Fruit fly (Drosophila melanogaster) whole organism, embryonic: Measurements from ENCODE around the gene foi.
A peak's percentile ranks its signal among the peaks of the same experiment; 100 is the strongest.

ENCODE experiments used
- Awh ChIP-seq: fragments of 200-800 bp; sonication (Bioruptor generic); IDR thresholded peaks from 2 replicates; pipeline ENCODE4, ENCODE4 v1.3.6; 2022; ENCODE audit warnings: missing biosample characterization, missing genetic modification characterization
- BEAF-32 ChIP-seq: fragments of 200-800 bp; sonication (Bioruptor generic); optimal IDR thresholded peaks from 3 replicates; lab custom pipeline; 2017; ENCODE audit warnings: missing biosample characterization, missing genetic modification characterization, mild to moderate bottlenecking, moderate library complexity, missing genetic modification reagents
- Bteb2 ChIP-seq: fragments of 200-800 bp; sonication (Bioruptor generic); optimal IDR thresholded peaks from 2 replicates; lab custom pipeline; 2016; ENCODE audit warnings: missing biosample characterization, missing genetic modification characterization
- CG10321 ChIP-seq: fragments of 200-800 bp; sonication (Bioruptor generic); IDR thresholded peaks from 2 replicates; pipeline ENCODE4 v1.3.6; 2022; ENCODE audit warnings: missing biosample characterization, missing genetic modification characterization
- CG10431 ChIP-seq: fragments of 200-800 bp; sonication (Bioruptor generic); optimal IDR thresholded peaks from 3 replicates; lab custom pipeline; 2018; ENCODE audit warnings: missing biosample characterization, mild to moderate bottlenecking, missing genetic modification characterization
- CG11093 ChIP-seq: fragments of 200-800 bp; sonication (Bioruptor generic); IDR thresholded peaks from 3 replicates; pipeline ENCODE4 v1.3.6; 2022; ENCODE audit warnings: missing biosample characterization, missing genetic modification characterization
- CG11560 ChIP-seq: fragments of 200-800 bp; sonication (Bioruptor generic); IDR thresholded peaks from 3 replicates; pipeline ENCODE4 v1.3.6; 2022; ENCODE audit warnings: missing biosample characterization, missing genetic modification characterization
- CG12942 ChIP-seq: fragments of 200-800 bp; sonication (Bioruptor generic); optimal IDR thresholded peaks from 3 replicates; lab custom pipeline; 2016; ENCODE audit warnings: missing biosample characterization, missing genetic modification characterization
- CG13296 ChIP-seq: fragments of 200-800 bp; sonication (Bioruptor generic); optimal IDR thresholded peaks from 3 replicates; lab custom pipeline; 2018; ENCODE audit warnings: missing biosample characterization, mild to moderate bottlenecking, missing genetic modification characterization
- CG1602 ChIP-seq: fragments of 200-800 bp; sonication (Bioruptor generic); optimal IDR thresholded peaks from 3 replicates; lab custom pipeline; 2016; ENCODE audit warnings: missing biosample characterization, missing genetic modification characterization
- CG1603 ChIP-seq: fragments of 200-800 bp; sonication (Bioruptor generic); optimal IDR thresholded peaks from 2 replicates; lab custom pipeline; 2019; ENCODE audit warnings: missing biosample characterization, mild to moderate bottlenecking, missing genetic modification characterization, moderate library complexity
- CG17186 ChIP-seq: fragments of 200-800 bp; sonication (Bioruptor generic); optimal IDR thresholded peaks from 3 replicates; lab custom pipeline; 2017; ENCODE audit warnings: missing biosample characterization, missing genetic modification reagents, missing genetic modification characterization
- CG2712 ChIP-seq: fragments of 200-800 bp; optimal IDR thresholded peaks from 3 replicates; lab custom pipeline; 2019; ENCODE audit warnings: missing biosample characterization, mild to moderate bottlenecking, missing genetic modification characterization, moderate library complexity
- CG30431 ChIP-seq: fragments of 200-800 bp; sonication (Bioruptor generic); optimal IDR thresholded peaks from 2 replicates; lab custom pipeline; 2017; ENCODE audit warnings: missing biosample characterization, missing genetic modification characterization
- CG31441 ChIP-seq: fragments of 200-800 bp; sonication (Bioruptor generic); IDR thresholded peaks from 2 replicates; pipeline ENCODE4 v1.3.6; 2022; ENCODE audit warnings: missing biosample characterization, missing genetic modification characterization
- CG33557 ChIP-seq: fragments of 200-800 bp; sonication (Bioruptor generic); optimal IDR thresholded peaks from 2 replicates; lab custom pipeline; 2019; ENCODE audit warnings: missing biosample characterization, mild to moderate bottlenecking, missing genetic modification characterization, moderate library complexity
- CG3726 ChIP-seq: fragments of 200-800 bp; sonication (Bioruptor generic); IDR thresholded peaks from 3 replicates; pipeline ENCODE4, ENCODE4 v1.3.6; 2022; ENCODE audit warnings: missing biosample characterization, missing genetic modification characterization
- CG6765 ChIP-seq: fragments of 200-800 bp; sonication (Bioruptor generic); optimal IDR thresholded peaks from 3 replicates; lab custom pipeline; 2017; ENCODE audit warnings: missing biosample characterization, mild to moderate bottlenecking, missing genetic modification characterization
- CG6854 ChIP-seq: fragments of 200-800 bp; sonication (Bioruptor generic); optimal IDR thresholded peaks from 3 replicates; lab custom pipeline; 2017; ENCODE audit warnings: missing biosample characterization, mild to moderate bottlenecking, missing genetic modification characterization
- CG7745 ChIP-seq: fragments of 200-800 bp; sonication (Bioruptor generic); optimal IDR thresholded peaks from 2 replicates; lab custom pipeline; 2018; ENCODE audit warnings: missing biosample characterization, mild to moderate bottlenecking, missing genetic modification characterization, moderate library complexity
- CG7928 ChIP-seq: fragments of 200-800 bp; sonication (Bioruptor generic); optimal IDR thresholded peaks from 2 replicates; lab custom pipeline; 2017; ENCODE audit warnings: missing biosample characterization, mild to moderate bottlenecking, missing genetic modification characterization
- CG9609 ChIP-seq: fragments of 200-800 bp; sonication (Bioruptor generic); optimal IDR thresholded peaks from 3 replicates; lab custom pipeline; 2016; ENCODE audit warnings: missing biosample characterization, missing genetic modification characterization
- CG9932 ChIP-seq: fragments of 200-800 bp; sonication (Bioruptor generic); IDR thresholded peaks from 2 replicates; pipeline ENCODE4 v1.3.6; 2022; ENCODE audit warnings: missing biosample characterization, missing genetic modification characterization
- Dad ChIP-seq: fragments of 200-800 bp; sonication (Bioruptor generic); optimal IDR thresholded peaks from 3 replicates; lab custom pipeline; 2016; ENCODE audit warnings: missing biosample characterization, missing genetic modification characterization
- Dp ChIP-seq: fragments of 200-800 bp; sonication (Bioruptor generic); optimal IDR thresholded peaks from 2 replicates; lab custom pipeline; 2018; ENCODE audit warnings: missing biosample characterization, mild to moderate bottlenecking, missing genetic modification characterization, moderate library complexity
- Fer1 ChIP-seq: fragments of 200-800 bp; sonication (Bioruptor generic); optimal IDR thresholded peaks from 2 replicates; lab custom pipeline; 2017; ENCODE audit warnings: missing biosample characterization, mild to moderate bottlenecking, missing genetic modification characterization
- Hr39 ChIP-seq: fragments of >200 bp; optimal IDR thresholded peaks from 2 replicates; lab custom pipeline; 2017
- Hr51 ChIP-seq, 2 experiments: fragments of 200-800 bp; sonication (Bioruptor generic); optimal IDR thresholded peaks; 2 replicates in 1 of 2; 3 replicates in 1 of 2; lab custom pipeline; 2016 to 2018; ENCODE audit warnings: missing biosample characterization in 2 of 2, missing genetic modification characterization in 2 of 2, mild to moderate bottlenecking in 1 of 2, moderate library complexity in 1 of 2
- Jarid2 ChIP-seq: fragments of 200-800 bp; sonication (Bioruptor generic); optimal IDR thresholded peaks from 3 replicates; lab custom pipeline; 2017; ENCODE audit warnings: mild to moderate bottlenecking, missing biosample characterization, missing genetic modification reagents, missing genetic modification characterization
- Lhr ChIP-seq: fragments of 200-800 bp; sonication (Bioruptor generic); optimal IDR thresholded peaks from 3 replicates; lab custom pipeline; 2017; ENCODE audit warnings: mild to moderate bottlenecking, missing biosample characterization, missing genetic modification reagents, missing genetic modification characterization
- Mes4 ChIP-seq: fragments of 200-800 bp; sonication (Bioruptor generic); optimal IDR thresholded peaks from 2 replicates; lab custom pipeline; 2016; ENCODE audit warnings: missing biosample characterization, missing genetic modification characterization
- Nf-YC ChIP-seq: fragments of 200-800 bp; optimal IDR thresholded peaks from 3 replicates; lab custom pipeline; 2019; ENCODE audit warnings: missing biosample characterization, mild to moderate bottlenecking, missing genetic modification characterization, moderate library complexity
- Sry-β ChIP-seq: fragments of 200-800 bp; sonication (Bioruptor generic); optimal IDR thresholded peaks from 2 replicates; lab custom pipeline; 2018; ENCODE audit warnings: missing biosample characterization, mild to moderate bottlenecking, missing genetic modification characterization, moderate library complexity
- Taf1 ChIP-seq: fragments of 200-800 bp; sonication (Bioruptor generic); IDR thresholded peaks from 2 replicates; pipeline ENCODE4 v1.3.6; 2022; ENCODE audit warnings: missing biosample characterization, missing genetic modification characterization
- ato ChIP-seq: fragments of 200-800 bp; sonication (Bioruptor generic); IDR thresholded peaks from 2 replicates; pipeline ENCODE4 v1.3.6; 2022; ENCODE audit warnings: missing biosample characterization, missing genetic modification characterization; ENCODE audit not compliant: partially characterized antibody
- cas ChIP-seq: fragments of 200-800 bp; sonication (Bioruptor generic); IDR thresholded peaks from 2 replicates; pipeline ENCODE4 v1.3.6; 2022; ENCODE audit warnings: missing biosample characterization, missing genetic modification characterization
- croc ChIP-seq: fragments of 200-800 bp; sonication (Bioruptor generic); conservative IDR thresholded peaks from 3 replicates; pipeline ENCODE4 v1.3.6; 2022; ENCODE audit warnings: missing biosample characterization, missing genetic modification characterization
- da ChIP-seq: fragments of 200-800 bp; sonication (Bioruptor generic); optimal IDR thresholded peaks from 2 replicates; lab custom pipeline; 2016; ENCODE audit warnings: missing biosample characterization, missing genetic modification characterization
- dmrt99B ChIP-seq: fragments of 200-800 bp; sonication (Bioruptor generic); optimal IDR thresholded peaks from 2 replicates; lab custom pipeline; 2018; ENCODE audit warnings: missing biosample characterization, mild to moderate bottlenecking, missing genetic modification characterization, moderate library complexity
- ems ChIP-seq: fragments of 200-800 bp; sonication (Bioruptor generic); optimal IDR thresholded peaks from 3 replicates; lab custom pipeline; 2016; ENCODE audit warnings: missing biosample characterization, missing genetic modification characterization
- eve ChIP-seq, 2 experiments: fragments of >200 bp; optimal IDR thresholded peaks; 2 replicates each; lab custom pipeline; 2017; ENCODE audit warnings: missing biosample characterization in 2 of 2, missing genetic modification characterization in 2 of 2
- nmo ChIP-seq: fragments of 200-800 bp; sonication (Bioruptor generic); optimal IDR thresholded peaks from 2 replicates; lab custom pipeline; 2018; ENCODE audit warnings: missing biosample characterization, mild to moderate bottlenecking, missing genetic modification characterization, moderate library complexity
- pum ChIP-seq: fragments of 200-800 bp; sonication (Bioruptor generic); optimal IDR thresholded peaks from 2 replicates; lab custom pipeline; 2016; ENCODE audit warnings: missing biosample characterization, missing genetic modification characterization
- ranshi ChIP-seq: fragments of 200-800 bp; sonication (Bioruptor generic); IDR thresholded peaks from 2 replicates; pipeline ENCODE4 v1.3.6; 2022; ENCODE audit warnings: missing biosample characterization, missing genetic modification characterization
- sim ChIP-seq: fragments of 200-800 bp; sonication (Bioruptor generic); IDR thresholded peaks from 2 replicates; pipeline ENCODE4 v1.3.6; 2022; ENCODE audit warnings: missing biosample characterization, missing genetic modification characterization
- slbo ChIP-seq: fragments of 200-800 bp; sonication (Bioruptor generic); IDR thresholded peaks from 2 replicates; pipeline ENCODE4 v1.3.6; 2022; ENCODE audit warnings: missing biosample characterization, missing genetic modification characterization
- slp2 ChIP-seq: fragments of 200-800 bp; sonication (Bioruptor generic); optimal IDR thresholded peaks from 2 replicates; lab custom pipeline; 2016; ENCODE audit warnings: missing biosample characterization, missing genetic modification characterization
- so ChIP-seq: fragments of 200-800 bp; sonication (Bioruptor generic); IDR thresholded peaks from 3 replicates; pipeline ENCODE4 v1.3.6; 2022; ENCODE audit warnings: missing biosample characterization, missing genetic modification characterization
- z ChIP-seq: fragments of 200-800 bp; sonication (Bioruptor generic); IDR thresholded peaks from 3 replicates; pipeline ENCODE4 v1.3.6; 2022; ENCODE audit warnings: missing biosample characterization, missing genetic modification characterization
- zen ChIP-seq: fragments of 200-800 bp; sonication (Bioruptor generic); optimal IDR thresholded peaks from 3 replicates; lab custom pipeline; 2018; ENCODE audit warnings: missing biosample characterization, mild to moderate bottlenecking, missing genetic modification characterization, moderate library complexity
- zen2 ChIP-seq: fragments of 200-800 bp; sonication (Bioruptor generic); IDR thresholded peaks from 3 replicates; pipeline ENCODE4 v1.3.6; 2022; ENCODE audit warnings: missing biosample characterization, missing genetic modification characterization; ENCODE audit not compliant: partially characterized antibody
- zf30C ChIP-seq: fragments of 200-800 bp; sonication (Bioruptor generic); optimal IDR thresholded peaks from 3 replicates; lab custom pipeline; 2018; ENCODE audit warnings: missing biosample characterization, mild to moderate bottlenecking, missing genetic modification characterization

The foi gene

DNA sequence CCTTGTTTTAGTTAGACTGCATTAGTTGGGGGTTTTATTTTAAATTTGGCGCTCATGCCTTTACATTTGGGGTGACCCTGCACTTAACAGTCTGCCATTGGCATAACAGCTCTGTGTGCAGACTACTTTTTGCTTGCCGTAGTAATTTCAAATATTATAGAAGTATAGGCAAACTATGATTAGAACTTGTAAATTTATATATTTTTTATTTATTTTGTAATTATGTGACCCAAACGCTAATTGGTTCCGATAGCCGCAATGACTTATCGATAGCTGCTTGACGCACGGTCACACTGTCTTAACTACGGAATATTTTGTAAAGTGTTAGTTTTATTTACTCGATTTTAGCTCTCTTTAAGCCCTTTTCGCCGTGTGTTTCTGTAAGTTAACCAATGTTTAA lies 19.7 kb downstream of the foi start, which contains the start of gene rhea (continued):
- TF ChIP-seq Sry-β (GFP tag; lab: Kevin White, UChicago) (no peak), ranshi (GFP tag; lab: Robert Waterston, UW) (peak; percentile 82), pum (GFP tag; lab: Kevin White, UChicago) (no peak), CG3726 (GFP tag; lab: Robert Waterston, UW) (no peak), CG11093 (GFP tag; lab: Robert Waterston, UW) (no peak), eve (GFP tag; optimal IDR thresholded peaks at IDR 0.05; lab: Kevin White, UChicago) (no peak), Nf-YC (peak; percentile 53), dmrt99B (tag; lab: Kevin White, UChicago) (no peak), cas (no peak), CG2712 (tag; lab: Kevin White, UChicago) (peak; percentile 55), Taf1 (GFP tag; lab: Robert Waterston, UW) (no peak), CG10431 (no peak), CG6854 (no peak), slbo (GFP tag; lab: Robert Waterston, UW) (peak; percentile 39; the same call in 1 of the 2 replicates), nmo (GFP tag; lab: Kevin White, UChicago) (peak; percentile 55), CG17186 (peak; percentile 56), sim (GFP tag; lab: Robert Waterston, UW) (no peak), croc (GFP tag; lab: Robert Waterston, UW) (no peak), ems (GFP tag; lab: Kevin White, UChicago) (peak; percentile 12), CG33557 (GFP tag; lab: Kevin White, UChicago) (no peak), Awh (GFP tag; lab: Robert Waterston, UW) (no peak), Mes4 (no peak), Lhr (GFP tag; lab: Kevin White, UChicago) (no peak), Hr39 (lab: Kevin White, UChicago) (no peak), CG1602 (GFP tag; lab: Kevin White, UChicago) (no peak), CG6765 (GFP tag; lab: Kevin White, UChicago) (no peak), CG12942 (GFP tag; lab: Kevin White, UChicago) (no peak), Dp (GFP tag; lab: Kevin White, UChicago) (peak; percentile 90), CG11560 (tag; lab: Robert Waterston, UW) (no peak), CG1603 (tag; lab: Kevin White, UChicago) (peak; percentile 18), so (no peak), CG7745 (tag; lab: Kevin White, UChicago) (no peak), zen2 (GFP tag; lab: Robert Waterston, UW) (peak; percentile 39; the same call in 1 of the 3 replicates), CG31441 (GFP tag; lab: Robert Waterston, UW) (peak; percentile 29; the same call in 1 of the 2 replicates), BEAF-32 (peak; percentile 84), Fer1 (GFP tag; lab: Kevin White, UChicago) (peak; percentile 23), CG13296 (GFP tag; lab: Kevin White, UChicago) (no peak), Bteb2 (GFP tag; lab: Kevin White, UChicago) (no peak), zf30C (GFP tag; lab: Kevin White, UChicago) (no peak), CG10321 (GFP tag; lab: Robert Waterston, UW) (no peak), CG9932 (GFP tag; lab: Robert Waterston, UW) (no peak), slp2 (no peak), Dad (GFP tag; lab: Kevin White, UChicago) (no peak), Hr51 (GFP tag; optimal IDR thresholded peaks at IDR 0.05; lab: Kevin White, UChicago) (no peak), zen (tag; lab: Kevin White, UChicago) (peak; percentile 65), CG7928 (GFP tag; lab: Kevin White, UChicago) (no peak), z (no peak), CG9609 (GFP tag; lab: Kevin White, UChicago) (no peak), da (no peak), ato (GFP tag; lab: Robert Waterston, UW) (no peak), CG30431 (GFP tag; lab: Kevin White, UChicago) (no peak), Jarid2 (no peak)
